Worm (Caenorhabditis elegans): ENCODE results near the gene pepm-1.

The pepm-1 gene

ce11 chrV:14328806-14329205 lies at the start of gene pepm-1:
pepm-1 (plus strand) TSS chrV:14329106.
- TF ChIP-seq pha-4 (tag; optimal IDR thresholded peaks at IDR 0.05) (no peak), bed-3 (GFP tag; optimal IDR thresholded peaks at IDR 0.05) (no peak), unc-120 (tag; optimal IDR thresholded peaks at IDR 0.05; ENCODE audit: poor library complexity, severe bottlenecking) (no peak), nhr-76 (tag; optimal IDR thresholded peaks at IDR 0.05) (no peak), cnd-1 (tag; optimal IDR thresholded peaks at IDR 0.05) (no peak)

DNA sequence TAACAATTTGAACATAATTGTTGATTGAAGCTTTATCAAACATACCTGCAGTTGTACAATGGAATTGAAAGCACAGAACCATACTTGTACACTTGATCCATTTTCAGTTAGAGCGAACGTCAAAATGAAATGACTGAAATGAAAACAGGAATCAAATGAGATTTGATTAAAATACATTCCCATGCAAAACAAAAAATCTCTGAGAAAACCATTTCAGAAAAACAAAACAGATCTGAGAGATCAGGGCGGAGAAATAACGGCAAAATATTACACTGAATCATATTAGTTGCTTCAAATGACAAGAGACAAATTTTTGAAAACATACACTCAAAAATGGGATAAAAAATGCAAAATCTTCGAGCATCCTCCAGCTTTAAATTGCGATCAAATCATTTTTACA lies 49.1 kb upstream of the pepm-1 start, which contains the start of gene srt-33:
TSS of gene srt-33 (minus strand) at position 101 of the 400 bp plus-strand sequence.
- TF ChIP-seq ceh-39 (tag; optimal IDR thresholded peaks at IDR 0.05) (no peak), sptf-1 (tag; optimal IDR thresholded peaks at IDR 0.05) (no peak), lin-13 (tag; optimal IDR thresholded peaks at IDR 0.05) (no peak), pha-4 (tag; optimal IDR thresholded peaks at IDR 0.05) (no peak), elt-1 (tag; optimal IDR thresholded peaks at IDR 0.05; ENCODE audit: borderline replicate concordance, insufficient read depth) (no peak), hlh-1 (tag; optimal IDR thresholded peaks at IDR 0.05) (no peak), lin-32 (GFP tag; optimal IDR thresholded peaks at IDR 0.05) (no peak), sem-2 (GFP tag; optimal IDR thresholded peaks at IDR 0.05) (no peak), nhr-76 (tag; optimal IDR thresholded peaks at IDR 0.05) (no peak), nhr-12 (tag; optimal IDR thresholded peaks at IDR 0.05) (no peak), unc-39 (tag; optimal IDR thresholded peaks at IDR 0.05) (no peak), elt-3 (tag; optimal IDR thresholded peaks at IDR 0.05) (no peak), nhr-2 (tag; optimal IDR thresholded peaks at IDR 0.05) (no peak), drap-1 (GFP tag; optimal IDR thresholded peaks at IDR 0.05) (no peak), zip-8 (tag; optimal IDR thresholded peaks at IDR 0.05) (no peak), M03D4.4 (tag; optimal IDR thresholded peaks at IDR 0.05) (no peak), ham-2 (GFP tag; optimal IDR thresholded peaks at IDR 0.05) (no peak)

DNA sequence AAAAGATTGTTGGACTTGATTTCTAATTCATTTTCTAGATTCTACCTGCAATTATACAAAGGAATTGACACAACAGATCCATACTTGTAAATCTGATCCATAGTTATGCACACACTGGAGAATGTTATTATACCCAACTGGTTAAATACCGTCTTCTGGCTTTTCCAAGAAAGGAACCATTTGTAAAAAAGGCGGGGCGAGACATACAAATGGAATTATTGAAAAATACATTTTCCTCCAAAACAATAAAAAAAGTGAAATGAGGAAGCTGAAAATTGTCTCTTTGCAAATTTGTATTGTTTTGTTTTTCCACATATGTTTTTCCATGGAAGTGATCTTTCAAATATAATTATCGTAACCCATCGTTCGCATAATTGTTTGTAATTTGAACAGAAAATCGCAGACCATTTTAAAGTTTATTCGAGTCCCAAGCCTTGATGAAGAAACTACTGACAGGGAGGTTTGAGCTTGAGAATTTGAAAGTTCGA lies 46.6 kb upstream of the pepm-1 start, which contains the start of the genes srt-74 and F40G12.9:
TSS of gene srt-74 (minus strand) at position 101 of the 488 bp plus-strand sequence.
TSS of gene F40G12.9 (plus strand) at position 438 of the 488 bp plus-strand sequence.
- no peak for TF ChIP-seq sem-2 (GFP tag; optimal IDR thresholded peaks at IDR 0.05)
- no peak for TF ChIP-seq mab-5 (tag; optimal IDR thresholded peaks at IDR 0.05)
- TF ChIP-seq lin-13 (tag; optimal IDR thresholded peaks at IDR 0.05) = no peak
- no peak for TF ChIP-seq blmp-1 (tag; optimal IDR thresholded peaks at IDR 0.05)
- no peak for TF ChIP-seq nhr-28 (tag; optimal IDR thresholded peaks at IDR 0.05)
- no peak for TF ChIP-seq ceh-83 (GFP tag; optimal IDR thresholded peaks at IDR 0.05)
- no peak for TF ChIP-seq drap-1 (GFP tag; optimal IDR thresholded peaks at IDR 0.05)
- no peak for TF ChIP-seq unc-62 (GFP tag; optimal IDR thresholded peaks at IDR 0.05)
- no peak for TF ChIP-seq lin-32 (GFP tag; optimal IDR thresholded peaks at IDR 0.05)
- no peak for TF ChIP-seq sptf-1 (tag; optimal IDR thresholded peaks at IDR 0.05)
- no peak for TF ChIP-seq unc-39 (tag; optimal IDR thresholded peaks at IDR 0.05)
- TF ChIP-seq unc-120 (tag; optimal IDR thresholded peaks at IDR 0.05; ENCODE audit: poor library complexity, severe bottlenecking) = no peak
- no peak for TF ChIP-seq cnd-1 (tag; optimal IDR thresholded peaks at IDR 0.05)
- no peak for TF ChIP-seq ceh-39 (tag; optimal IDR thresholded peaks at IDR 0.05)

ce11 chrV:14283241-14283640 lies 45.7 kb upstream of the pepm-1 start, which contains the start of gene F40G12.10:
F40G12.10 (plus strand) TSS chrV:14283541.
- TF ChIP-seq hlh-1 (tag; optimal IDR thresholded peaks at IDR 0.05) = no peak
- TF ChIP-seq ceh-39 (tag; optimal IDR thresholded peaks at IDR 0.05) = no peak
- no peak for TF ChIP-seq ces-1 (GFP tag; optimal IDR thresholded peaks at IDR 0.05)
- TF ChIP-seq ztf-11 (tag; optimal IDR thresholded peaks at IDR 0.05) = no peak
- no peak for TF ChIP-seq nhr-76 (tag; optimal IDR thresholded peaks at IDR 0.05)

DNA sequence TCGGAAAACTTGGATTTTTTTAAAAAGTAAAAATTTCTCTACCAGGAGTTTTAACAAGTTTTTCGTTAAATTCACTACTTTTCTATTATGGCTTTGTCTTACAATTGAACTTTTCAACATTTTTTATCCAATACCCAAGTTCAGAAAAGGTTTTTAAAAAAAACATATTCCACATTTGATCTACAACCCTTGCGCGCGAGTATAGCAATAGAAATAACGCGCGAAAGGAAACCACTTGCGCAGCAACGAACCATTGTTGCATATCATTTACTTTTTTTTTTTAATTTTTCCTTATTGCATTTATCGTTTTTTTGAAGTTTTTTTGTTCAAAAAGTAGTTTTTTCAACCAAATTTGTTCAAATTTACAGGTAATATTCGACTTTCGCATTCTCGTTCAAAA lies 43.1 kb upstream of the pepm-1 start, which contains the start of gene F40G12.11:
TSS of gene F40G12.11 (plus strand) at position 369 of the 400 bp plus-strand sequence.
- no peak for TF ChIP-seq ceh-83 (GFP tag; optimal IDR thresholded peaks at IDR 0.05)
- TF ChIP-seq nhr-2 (tag; optimal IDR thresholded peaks at IDR 0.05) = no peak
- no peak for TF ChIP-seq nhr-12 (tag; optimal IDR thresholded peaks at IDR 0.05)
- TF ChIP-seq ceh-43 (GFP tag; optimal IDR thresholded peaks at IDR 0.05) = no peak
- TF ChIP-seq unc-120 (tag; optimal IDR thresholded peaks at IDR 0.05; ENCODE audit: poor library complexity, severe bottlenecking) = no peak
- no peak for TF ChIP-seq cnd-1 (tag; optimal IDR thresholded peaks at IDR 0.05)
- no peak for TF ChIP-seq elt-3 (tag; optimal IDR thresholded peaks at IDR 0.05)
- TF ChIP-seq zip-8 (tag; optimal IDR thresholded peaks at IDR 0.05) = no peak
- TF ChIP-seq snpc-4 (tag; optimal IDR thresholded peaks at IDR 0.05) = no peak
- TF ChIP-seq bed-3 (GFP tag; optimal IDR thresholded peaks at IDR 0.05) = no peak
- TF ChIP-seq lsy-2 (tag; optimal IDR thresholded peaks at IDR 0.05) = no peak
- TF ChIP-seq mab-5 (tag; optimal IDR thresholded peaks at IDR 0.05) = no peak
- TF ChIP-seq nhr-237 (tag; optimal IDR thresholded peaks at IDR 0.05) = no peak

All from whole organism, mixed stage, embryonic.